Fruit fly (Drosophila melanogaster) whole organism, wandering third instar larva: Measurements from ENCODE around the gene ScsbetaA.

ENCODE experiments used
- Hr78 ChIP-seq: fragments of >200 bp; optimal IDR thresholded peaks from 2 replicates; lab custom pipeline; 2017; ENCODE audit warnings: missing biosample characterization, missing genetic modification characterization
- fru ChIP-seq: fragments of 200-800 bp; sonication (Bioruptor generic); optimal IDR thresholded peaks from 3 replicates; lab custom pipeline; 2016; ENCODE audit warnings: missing biosample characterization, mild to moderate bottlenecking, missing genetic modification characterization
- h ChIP-seq: fragments of 200-800 bp; sonication (Bioruptor generic); optimal IDR thresholded peaks from 3 replicates; lab custom pipeline; 2016; ENCODE audit warnings: missing biosample characterization, mild to moderate bottlenecking, missing genetic modification characterization

DNA sequence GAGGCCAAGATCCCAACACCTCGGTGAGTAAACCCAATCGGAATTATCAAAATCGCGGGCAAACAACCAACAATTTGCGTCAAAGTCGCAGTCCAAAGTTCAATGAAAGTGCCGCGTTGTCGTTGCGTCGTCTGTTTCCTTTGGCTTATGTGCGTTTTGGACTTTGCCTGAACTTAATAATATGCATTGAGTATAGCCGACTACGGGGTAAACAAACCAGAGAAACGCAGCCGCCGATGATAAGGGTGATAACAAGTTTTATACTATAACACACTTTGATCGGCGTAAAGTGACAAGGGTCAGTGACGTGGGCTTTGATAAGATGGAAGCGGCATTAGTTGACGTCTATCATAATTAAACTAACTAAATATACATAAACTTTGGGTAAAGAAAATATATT lies 1.2 kb downstream of the ScsbetaA start:
- TF ChIP-seq Hr78 (GFP tag; lab: Kevin White, UChicago): no peak
- TF ChIP-seq h (GFP tag; lab: Kevin White, UChicago): no peak
- TF ChIP-seq fru (GFP tag; lab: Kevin White, UChicago): no peak
